Fruit fly (Drosophila melanogaster) Kc167 (cell line): Measurements from ENCODE around the gene Hsp60D.
"Not testable (repeated sequence)": the region's sequence is repeated elsewhere in the genome, so short reads cannot be mapped to it uniquely, and the experiment has no call there.

Source experiments
- Myc ChIP-seq: fragments of >200 bp; optimal IDR thresholded peaks from 2 replicates; lab custom pipeline; 2017; ENCODE audit warnings: missing external identifiers
- Sin3A ChIP-seq: fragments of >200 bp; optimal IDR thresholded peaks from 2 replicates; lab custom pipeline; 2018; ENCODE audit warnings: missing external identifiers
- h ChIP-seq: fragments of >200 bp; optimal IDR thresholded peaks from 3 replicates; lab custom pipeline; 2018; ENCODE audit warnings: missing external identifiers
- insv ChIP-seq: fragments of >200 bp; optimal IDR thresholded peaks from 3 replicates; lab custom pipeline; 2018; ENCODE audit warnings: missing external identifiers
- psq ChIP-seq: fragments of >200 bp; optimal IDR thresholded peaks from 2 replicates; lab custom pipeline; 2017; ENCODE audit warnings: missing external identifiers
- ttk ChIP-seq: sonication (Bioruptor generic); optimal IDR thresholded peaks from 2 replicates; lab custom pipeline; 2017; ENCODE audit warnings: missing external identifiers

Gene Hsp60D

dm6 chr2L:13449397-13449796 lies at the start of gene Hsp60D:
Hsp60D (minus strand) TSS chr2L:13449497.
- not testable (repeated sequence) for TF ChIP-seq Sin3A, ttk, psq (lab: Kevin White, UChicago)

dm6 chr2L:13497915-13498314 lies 48.6 kb upstream of the Hsp60D start:
- TF ChIP-seq ttk (lab: Kevin White, UChicago), result no peak
- TF ChIP-seq Sin3A (lab: Kevin White, UChicago), result no peak
- no peak for TF ChIP-seq psq (lab: Kevin White, UChicago)
- no peak for TF ChIP-seq h (lab: Kevin White, UChicago)
- no peak for TF ChIP-seq insv
- no peak for TF ChIP-seq Myc (lab: Kevin White, UChicago)

- TF ChIP-seq ttk (lab: Kevin White, UChicago), result no peak
- TF ChIP-seq Sin3A (lab: Kevin White, UChicago), result no peak
- no peak for TF ChIP-seq insv
- TF ChIP-seq Myc (lab: Kevin White, UChicago), result no peak
- no peak for TF ChIP-seq h (lab: Kevin White, UChicago)
These were observed 33.0 kb upstream of the Hsp60D start for dm6 chr2L:13482258-13482657.

- no peak for TF ChIP-seq insv
- no peak for TF ChIP-seq h (lab: Kevin White, UChicago)
- TF ChIP-seq psq (lab: Kevin White, UChicago), result no peak
- TF ChIP-seq Myc (lab: Kevin White, UChicago), result no peak
- no peak for TF ChIP-seq ttk (lab: Kevin White, UChicago)
- no peak for TF ChIP-seq Sin3A (lab: Kevin White, UChicago)
These were observed 26.0 kb upstream of the Hsp60D start for dm6 chr2L:13475254-13475653.

dm6 chr2L:13460911-13461866 lies 11.9 kb upstream of the Hsp60D start, which contains the start of gene CG46308:
CG46308 (plus strand) TSS chr2L:13461774.
- TF ChIP-seq h (lab: Kevin White, UChicago) (no peak), insv (no peak), Myc (lab: Kevin White, UChicago) (no peak), Sin3A (lab: Kevin White, UChicago) (no peak), psq (lab: Kevin White, UChicago) (no peak), ttk (lab: Kevin White, UChicago) (no peak)

- TF ChIP-seq ttk (lab: Kevin White, UChicago), result no peak
- TF ChIP-seq h (lab: Kevin White, UChicago), result no peak
- TF ChIP-seq Sin3A (lab: Kevin White, UChicago), result no peak
These were observed 9.9 kb upstream of the Hsp60D start, which contains the start of gene CG42810 for dm6 chr2L:13458991-13459731. CG42810 (plus strand) TSS chr2L:13459681.

- TF ChIP-seq psq (lab: Kevin White, UChicago), result no peak
- no peak for TF ChIP-seq h (lab: Kevin White, UChicago)
- no peak for TF ChIP-seq Myc (lab: Kevin White, UChicago)
- TF ChIP-seq insv, result no peak
- TF ChIP-seq ttk (lab: Kevin White, UChicago), result no peak
- TF ChIP-seq Sin3A (lab: Kevin White, UChicago), result no peak
These were observed 7.8 kb upstream of the Hsp60D start, which contains the start of gene CG42809 for dm6 chr2L:13457037-13457547. CG42809 (plus strand) TSS chr2L:13457497.

dm6 chr2L:13445249-13445846 lies 3.9 kb downstream of the Hsp60D start, which contains the start of gene Hacd2:
Hacd2 (minus strand) TSS chr2L:13445651.
- no peak for TF ChIP-seq Sin3A (lab: Kevin White, UChicago)

dm6 chr2L:13436791-13437190 lies 12.5 kb downstream of the Hsp60D start:
- TF ChIP-seq Myc (lab: Kevin White, UChicago) (no peak), insv (no peak), Sin3A (lab: Kevin White, UChicago) (no peak), h (lab: Kevin White, UChicago) (no peak), ttk (lab: Kevin White, UChicago) (no peak), psq (lab: Kevin White, UChicago) (no peak)

- TF ChIP-seq Sin3A (lab: Kevin White, UChicago) (no peak), Myc (lab: Kevin White, UChicago) (no peak), psq (lab: Kevin White, UChicago) (no peak), h (lab: Kevin White, UChicago) (no peak), ttk (lab: Kevin White, UChicago) (no peak), insv (no peak)
These were observed 14.3 kb downstream of the Hsp60D start, which contains the start of gene Tehao for dm6 chr2L:13434795-13435634. Tehao (plus strand) TSS chr2L:13435622.
